Fruit fly (Drosophila melanogaster) whole organism, embryonic: ENCODE data around the gene CG14718.

Source experiments
- Abd-B ChIP-seq: fragments of 200-800 bp; sonication (Bioruptor generic); optimal IDR thresholded peaks from 2 replicates; lab custom pipeline; 2018; ENCODE audit warnings: missing biosample characterization, mild to moderate bottlenecking, missing genetic modification characterization, moderate library complexity
- BEAF-32 ChIP-seq: fragments of 200-800 bp; sonication (Bioruptor generic); optimal IDR thresholded peaks from 3 replicates; lab custom pipeline; 2017; ENCODE audit warnings: missing biosample characterization, missing genetic modification characterization, mild to moderate bottlenecking, moderate library complexity, missing genetic modification reagents
- Blimp-1 ChIP-seq: fragments of 200-800 bp; sonication (Bioruptor generic); optimal IDR thresholded peaks from 3 replicates; lab custom pipeline; 2018; ENCODE audit warnings: missing biosample characterization, missing genetic modification characterization, mild to moderate bottlenecking, moderate library complexity, missing genetic modification reagents
- CG10267 ChIP-seq: fragments of 200-800 bp; sonication (Bioruptor generic); optimal IDR thresholded peaks from 2 replicates; lab custom pipeline; 2018; ENCODE audit warnings: missing biosample characterization, mild to moderate bottlenecking, missing genetic modification characterization, moderate library complexity
- CG11085 ChIP-seq: fragments of 200-800 bp; sonication (Bioruptor generic); IDR thresholded peaks from 2 replicates; pipeline ENCODE4 v1.3.6; 2022; ENCODE audit warnings: missing biosample characterization, missing genetic modification characterization
- CG11723 ChIP-seq: fragments of 200-800 bp; sonication (Bioruptor generic); optimal IDR thresholded peaks from 2 replicates; lab custom pipeline; 2017; ENCODE audit warnings: missing biosample characterization, mild to moderate bottlenecking, missing genetic modification characterization
- CG12236 ChIP-seq: fragments of 200-800 bp; sonication (Bioruptor generic); optimal IDR thresholded peaks from 2 replicates; lab custom pipeline; 2016; ENCODE audit warnings: missing biosample characterization, missing genetic modification characterization
- CG14050 ChIP-seq: fragments of 200-800 bp; sonication (Bioruptor generic); IDR thresholded peaks from 3 replicates; pipeline ENCODE4 v1.3.6; 2022; ENCODE audit warnings: missing biosample characterization, missing genetic modification characterization
- CG17328 ChIP-seq: fragments of 200-800 bp; sonication (Bioruptor generic); IDR thresholded peaks from 2 replicates; pipeline ENCODE4 v1.3.6; 2022; ENCODE audit warnings: missing biosample characterization, missing genetic modification characterization
- CG17359 ChIP-seq: fragments of 200-800 bp; sonication (Bioruptor generic); optimal IDR thresholded peaks from 3 replicates; lab custom pipeline; 2018; ENCODE audit warnings: missing biosample characterization, mild to moderate bottlenecking, missing genetic modification characterization, moderate library complexity
- CG17829 ChIP-seq: fragments of 200-800 bp; optimal IDR thresholded peaks from 2 replicates; lab custom pipeline; 2019; ENCODE audit warnings: missing biosample characterization, mild to moderate bottlenecking, missing genetic modification characterization, moderate library complexity
- CG18262 ChIP-seq: fragments of 200-800 bp; optimal IDR thresholded peaks from 3 replicates; lab custom pipeline; 2019; ENCODE audit warnings: missing biosample characterization, mild to moderate bottlenecking, missing genetic modification characterization, moderate library complexity
- CG2199 ChIP-seq: fragments of 200-800 bp; sonication (Bioruptor generic); IDR thresholded peaks from 3 replicates; pipeline ENCODE4 v1.3.6; 2022; ENCODE audit warnings: missing biosample characterization, missing genetic modification characterization
- CG2889 ChIP-seq: fragments of 200-800 bp; sonication (Bioruptor generic); IDR thresholded peaks from 3 replicates; pipeline ENCODE4 v1.3.6; 2022; ENCODE audit warnings: missing biosample characterization, missing genetic modification characterization
- CG32532 ChIP-seq: fragments of 200-800 bp; sonication (Bioruptor generic); IDR thresholded peaks from 2 replicates; pipeline ENCODE4 v1.3.6; 2022; ENCODE audit warnings: missing biosample characterization, missing genetic modification characterization
- CG3847 ChIP-seq: fragments of 200-800 bp; sonication (Bioruptor generic); IDR thresholded peaks from 2 replicates; pipeline ENCODE4 v1.3.6; 2022; ENCODE audit warnings: missing biosample characterization, missing genetic modification characterization
- CG4617 ChIP-seq: fragments of 200-800 bp; sonication (Bioruptor generic); optimal IDR thresholded peaks from 3 replicates; lab custom pipeline; 2016; ENCODE audit warnings: missing biosample characterization, missing genetic modification characterization, borderline replicate concordance
- CG8478 ChIP-seq: fragments of >200 bp; optimal IDR thresholded peaks from 2 replicates; lab custom pipeline; 2018
- CG8924 ChIP-seq: fragments of 200-800 bp; optimal IDR thresholded peaks from 3 replicates; lab custom pipeline; 2019; ENCODE audit warnings: missing biosample characterization, mild to moderate bottlenecking, missing genetic modification characterization, moderate library complexity
- E2f1 ChIP-seq: fragments of 200-800 bp; sonication (Bioruptor generic); IDR thresholded peaks from 2 replicates; pipeline ENCODE4 v1.3.6; 2022; ENCODE audit warnings: missing biosample characterization, missing genetic modification characterization
- HLH54F ChIP-seq: fragments of 200-800 bp; sonication (Bioruptor generic); optimal IDR thresholded peaks from 3 replicates; lab custom pipeline; 2016; ENCODE audit warnings: missing biosample characterization, missing genetic modification characterization
- Med ChIP-seq: fragments of 200-800 bp; sonication (Bioruptor generic); peaks from one replicate; lab custom pipeline; 2016; ENCODE audit warnings: missing biosample characterization, missing genetic modification characterization, mild to moderate bottlenecking, inconsistent platforms, moderate library complexity
- NFAT ChIP-seq: fragments of 200-800 bp; sonication (Bioruptor generic); IDR thresholded peaks from 2 replicates; pipeline ENCODE4 v1.3.6; 2022; ENCODE audit warnings: missing biosample characterization, missing genetic modification characterization
- Pdp1 ChIP-seq, 2 experiments: fragments of 200-800 bp; sonication (Bioruptor generic); optimal IDR thresholded peaks; 3 replicates each; lab custom pipeline; 2016; ENCODE audit warnings: missing biosample characterization in 2 of 2, missing genetic modification characterization in 2 of 2, mild to moderate bottlenecking in 1 of 2, moderate library complexity in 1 of 2
- Scr ChIP-seq: fragments of 200-800 bp; sonication (Bioruptor generic); IDR thresholded peaks from 2 replicates; pipeline ENCODE4 v1.3.6; 2022; ENCODE audit warnings: missing biosample characterization, missing genetic modification characterization; ENCODE audit not compliant: partially characterized antibody
- bcd ChIP-seq: fragments of 200-800 bp; sonication (Bioruptor generic); optimal IDR thresholded peaks from 2 replicates; lab custom pipeline; 2017; ENCODE audit warnings: missing biosample characterization, mild to moderate bottlenecking, missing genetic modification characterization
- chinmo ChIP-seq: fragments of 200-800 bp; sonication (Bioruptor generic); IDR thresholded peaks from 4 replicates; pipeline ENCODE4 v1.3.6; 2022; ENCODE audit warnings: missing biosample characterization, missing genetic modification characterization; ENCODE audit not compliant: partially characterized antibody
- croc ChIP-seq: fragments of 200-800 bp; sonication (Bioruptor generic); conservative IDR thresholded peaks from 3 replicates; pipeline ENCODE4 v1.3.6; 2022; ENCODE audit warnings: missing biosample characterization, missing genetic modification characterization
- dati ChIP-seq: fragments of 200-800 bp; sonication (Bioruptor generic); IDR thresholded peaks from 2 replicates; pipeline ENCODE4 v1.3.6; 2022; ENCODE audit warnings: missing biosample characterization, missing genetic modification characterization
- dmrt99B ChIP-seq: fragments of 200-800 bp; sonication (Bioruptor generic); optimal IDR thresholded peaks from 2 replicates; lab custom pipeline; 2018; ENCODE audit warnings: missing biosample characterization, mild to moderate bottlenecking, missing genetic modification characterization, moderate library complexity
- dysf ChIP-seq: fragments of 200-800 bp; sonication (Bioruptor generic); IDR thresholded peaks from 3 replicates; pipeline ENCODE4 v1.3.6; 2022; ENCODE audit warnings: missing biosample characterization, missing genetic modification characterization
- ems ChIP-seq: fragments of 200-800 bp; sonication (Bioruptor generic); optimal IDR thresholded peaks from 3 replicates; lab custom pipeline; 2016; ENCODE audit warnings: missing biosample characterization, missing genetic modification characterization
- gcm ChIP-seq: fragments of 200-800 bp; sonication (Bioruptor generic); optimal IDR thresholded peaks from 2 replicates; lab custom pipeline; 2019; ENCODE audit warnings: missing biosample characterization, mild to moderate bottlenecking, missing genetic modification characterization, moderate library complexity
- gcm2 ChIP-seq: fragments of 200-800 bp; sonication (Bioruptor generic); optimal IDR thresholded peaks from 2 replicates; lab custom pipeline; 2016; ENCODE audit warnings: missing biosample characterization, missing genetic modification characterization
- lov ChIP-seq, 2 experiments: fragments of 200-800 bp in 1 of 2; fragments of >200 bp in 1 of 2; sonication (Bioruptor generic) in 1 of 2; IDR thresholded peaks in 1 of 2; optimal IDR thresholded peaks in 1 of 2; 2 replicates in 1 of 2; 3 replicates in 1 of 2; pipeline versions ENCODE4 v1.3.6 to Lab custom; 2017 to 2022; ENCODE audit warnings: missing biosample characterization in 1 of 2, missing genetic modification characterization in 1 of 2
- nmo ChIP-seq: fragments of 200-800 bp; sonication (Bioruptor generic); optimal IDR thresholded peaks from 2 replicates; lab custom pipeline; 2018; ENCODE audit warnings: missing biosample characterization, mild to moderate bottlenecking, missing genetic modification characterization, moderate library complexity
- nom ChIP-seq: fragments of 200-800 bp; sonication (Bioruptor generic); optimal IDR thresholded peaks from 2 replicates; lab custom pipeline; 2017; ENCODE audit warnings: missing biosample characterization, missing genetic modification characterization, mild to moderate bottlenecking, moderate library complexity, missing genetic modification reagents
- prd ChIP-seq, 3 experiments: fragments of >200 bp in 2 of 3; fragments of 200-800 bp in 1 of 3; sonication (Bioruptor generic) in 1 of 3; optimal IDR thresholded peaks in 2 of 3; IDR thresholded peaks in 1 of 3; 2 replicates in 2 of 3; 3 replicates in 1 of 3; pipeline versions ENCODE4 v1.3.6 to Lab custom; 2017 to 2022; ENCODE audit warnings: missing biosample characterization in 1 of 3, missing genetic modification characterization in 1 of 3
- repo ChIP-seq: fragments of 200-800 bp; sonication (Bioruptor generic); optimal IDR thresholded peaks from 2 replicates; lab custom pipeline; 2016; ENCODE audit warnings: missing biosample characterization, missing genetic modification characterization
- row ChIP-seq: fragments of 200-800 bp; sonication (Bioruptor generic); IDR thresholded peaks from 3 replicates; pipeline ENCODE4 v1.3.6; 2022; ENCODE audit warnings: missing biosample characterization, missing genetic modification characterization
- sna ChIP-seq: fragments of 200-800 bp; sonication (Bioruptor generic); IDR thresholded peaks from 2 replicates; pipeline ENCODE4 v1.3.6; 2022; ENCODE audit warnings: missing biosample characterization, missing genetic modification characterization; ENCODE audit not compliant: partially characterized antibody
- ttk ChIP-seq: fragments of 200-800 bp; sonication (Bioruptor generic); IDR thresholded peaks from 2 replicates; pipeline ENCODE4 v2.1.2; 2022; ENCODE audit warnings: missing biosample characterization, missing genetic modification characterization
- unpg ChIP-seq: fragments of 200-800 bp; sonication (Bioruptor generic); optimal IDR thresholded peaks from 3 replicates; lab custom pipeline; 2018; ENCODE audit warnings: missing biosample characterization, mild to moderate bottlenecking, missing genetic modification characterization, moderate library complexity
- usp ChIP-seq: fragments of >200 bp; optimal IDR thresholded peaks from 2 replicates; lab custom pipeline; 2017; ENCODE audit warnings: missing biosample characterization, missing genetic modification characterization
- vfl ChIP-seq: fragments of 200-800 bp; sonication (Bioruptor generic); optimal IDR thresholded peaks from 2 replicates; lab custom pipeline; 2016; ENCODE audit warnings: missing biosample characterization, missing genetic modification characterization
- wor ChIP-seq: fragments of 200-800 bp; sonication (Bioruptor generic); IDR thresholded peaks from 2 replicates; pipeline ENCODE4 v1.3.6; 2022; ENCODE audit warnings: missing biosample characterization, missing genetic modification characterization
- zfh1 ChIP-seq: fragments of 200-800 bp; sonication (Bioruptor generic); IDR thresholded peaks from 3 replicates; pipeline ENCODE4 v1.3.6; 2022; ENCODE audit warnings: missing biosample characterization, missing genetic modification characterization

CG14718 gene

DNA sequence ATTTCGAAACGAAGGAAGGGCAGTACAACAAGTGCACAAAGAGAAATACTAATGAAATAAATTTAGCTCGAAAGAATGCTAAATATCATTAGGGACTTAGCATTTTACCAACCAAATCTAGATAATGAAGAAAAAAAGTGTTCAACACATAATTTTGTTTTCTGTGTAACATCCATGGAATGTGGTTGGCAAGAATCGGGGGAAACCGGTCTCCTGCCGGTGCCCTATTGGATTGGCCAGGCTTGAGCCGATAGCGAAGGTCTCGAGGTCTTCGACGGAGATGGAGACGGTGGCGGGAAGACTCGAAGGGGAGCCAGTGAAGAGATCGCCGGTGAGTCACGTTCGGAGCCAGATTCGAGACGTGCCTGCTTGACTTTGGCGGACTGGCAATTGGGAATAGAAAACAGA, 42.6 kb upstream of the CG14718 start (continued):
- TF ChIP-seq lov (optimal IDR thresholded peaks at IDR 0.05; lab: Kevin White, UChicago) (no peak), lov (GFP tag; IDR thresholded peaks at IDR 0.05; lab: Robert Waterston, UW) (0 out of 3 replicates have a peak, but pooled peaks have one; percentile 12), CG8924 (tag; lab: Kevin White, UChicago) (peak; percentile 13), zfh1 (peak; percentile 60; the same call in 1 of the 3 replicates), E2f1 (peak; percentile 33; the same call in 1 of the 2 replicates), ems (GFP tag; lab: Kevin White, UChicago) (no peak), CG12236 (peak; percentile 10), Med (GFP tag; lab: Kevin White, UChicago) (peak; percentile 81), CG14050 (GFP tag; lab: Robert Waterston, UW) (no peak), CG10267 (tag; lab: Kevin White, UChicago) (peak; percentile 16), gcm (peak; percentile 31), Pdp1 (GFP tag; optimal IDR thresholded peaks at IDR 0.05; lab: Kevin White, UChicago) (peak; percentile 15 to 43), HLH54F (peak; percentile 32), CG32532 (GFP tag; lab: Robert Waterston, UW) (peak; percentile 66), CG18262 (tag; lab: Kevin White, UChicago) (peak; percentile 50), prd (optimal IDR thresholded peaks at IDR 0.05; lab: Kevin White, UChicago) (no peak), prd (GFP tag; IDR thresholded peaks at IDR 0.05; lab: Robert Waterston, UW) (peak; percentile 42; the same call in 1 of the 3 replicates), Scr (GFP tag; lab: Robert Waterston, UW) (no peak), CG17829 (peak; percentile 27), CG17359 (tag; lab: Kevin White, UChicago) (peak; percentile 30)

- TF ChIP-seq sna (GFP tag; lab: Robert Waterston, UW) (0 out of 2 replicates have a peak, but pooled peaks have one; percentile 16), CG2199 (GFP tag; lab: Robert Waterston, UW) (0 out of 3 replicates have a peak, but pooled peaks have one; percentile 10), dati (no peak), Pdp1 (GFP tag; optimal IDR thresholded peaks at IDR 0.05; lab: Kevin White, UChicago) (peak in 1 of 2 experiments; percentile 80), CG4617 (no peak), CG2889 (GFP tag; lab: Robert Waterston, UW) (no peak), dysf (no peak), Blimp-1 (peak; percentile 98), BEAF-32 (GFP tag; lab: Kevin White, UChicago) (no peak), CG11723 (GFP tag; lab: Kevin White, UChicago) (no peak), CG11085 (GFP tag; lab: Robert Waterston, UW) (no peak), CG3847 (GFP tag; lab: Robert Waterston, UW) (no peak), usp (GFP tag; lab: Kevin White, UChicago) (no peak), unpg (GFP tag; lab: Kevin White, UChicago) (no peak), bcd (no peak)
Measured at dm6 chr3R:11661187-11661586, 39.2 kb upstream of the CG14718 start.

DNA sequence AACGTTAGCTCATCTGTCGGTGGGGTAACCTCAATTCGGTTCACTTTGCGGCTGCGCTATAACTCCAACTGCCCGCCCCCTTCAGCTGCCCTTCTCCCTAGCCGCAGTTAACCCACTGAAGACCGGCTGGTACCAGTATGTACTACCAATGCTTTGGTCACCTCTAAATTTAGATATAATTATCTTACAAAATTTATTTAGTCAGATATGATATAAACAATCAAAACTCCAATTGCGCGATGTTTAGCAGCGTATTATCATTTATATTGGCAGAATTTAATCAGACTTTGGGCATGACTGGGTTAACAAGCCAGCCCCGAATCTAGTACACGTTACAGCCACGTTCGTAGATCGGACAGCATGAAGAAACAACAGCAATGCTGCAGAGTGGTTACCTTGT, 38.7 kb upstream of the CG14718 start:
- TF ChIP-seq CG18262 (tag; lab: Kevin White, UChicago) (peak; percentile 70), Abd-B (no peak), repo (GFP tag; lab: Kevin White, UChicago) (no peak), dmrt99B (peak; percentile 80), gcm2 (peak; percentile 23), nmo (GFP tag; lab: Kevin White, UChicago) (peak; percentile 54), croc (0 out of 3 replicates have a peak, but pooled peaks have one; percentile 15), CG8478 (lab: Kevin White, UChicago) (no peak), chinmo (GFP tag; lab: Robert Waterston, UW) (no peak), E2f1 (peak; percentile 23; the same call in 1 of the 2 replicates), ems (GFP tag; lab: Kevin White, UChicago) (peak; percentile 4), NFAT (GFP tag; lab: Robert Waterston, UW) (0 out of 2 replicates have a peak, but pooled peaks have one; percentile 25), row (GFP tag; lab: Robert Waterston, UW) (peak; percentile 64), wor (GFP tag; lab: Robert Waterston, UW) (no peak), vfl (no peak), CG17328 (GFP tag; lab: Robert Waterston, UW) (peak; percentile 54; the same call in 1 of the 2 replicates), nom (GFP tag; lab: Kevin White, UChicago) (no peak), CG32532 (GFP tag; lab: Robert Waterston, UW) (peak; percentile 38; the same call in 1 of the 2 replicates), ttk (GFP tag; lab: Robert Waterston, UW) (0 out of 2 replicates have a peak, but pooled peaks have one; percentile 42)
